Worm (Caenorhabditis elegans): ENCODE data around the gene F38B6.2.

- no peak for TF ChIP-seq ama-1 (optimal IDR thresholded peaks at IDR 0.05)
- TF ChIP-seq nhr-237 (tag; optimal IDR thresholded peaks at IDR 0.05) = no peak
- TF ChIP-seq nhr-11 (tag; optimal IDR thresholded peaks at IDR 0.05) = no peak
Observed at ce11 chrX:6702249-6702648, 3.9 kb downstream of the F38B6.2 start, which contains the start of gene acr-2.

Measured in whole organism, L3 larva.